Fruit fly (Drosophila melanogaster): Measurements from ENCODE around the gene Wnt5.

DNA sequence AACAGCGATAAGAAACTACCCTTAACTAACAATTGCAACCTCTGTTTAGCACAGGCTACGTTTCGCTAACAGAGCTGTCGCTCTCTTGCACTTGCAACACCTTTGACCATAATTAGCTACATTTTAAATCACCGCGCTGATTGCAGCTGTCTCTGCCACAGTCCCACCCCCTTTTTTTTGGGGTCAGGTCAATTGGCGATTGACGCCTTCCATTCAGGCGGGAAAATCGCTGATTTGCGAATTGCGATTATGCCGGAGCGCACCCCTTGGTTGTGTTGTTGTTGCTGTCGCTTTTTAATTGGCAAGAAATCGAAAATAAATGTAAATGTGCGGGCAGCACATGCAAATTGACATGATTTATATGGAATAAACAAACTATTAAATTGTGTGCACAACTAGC lies 38.1 kb upstream of the Wnt5 start:
- TF ChIP-seq CG15479 (GFP tag; optimal IDR thresholded peaks at IDR 0.05) (no peak), CG11560 (tag; IDR thresholded peaks at IDR 0.05) (no peak), CG16815 (GFP tag; optimal IDR thresholded peaks at IDR 0.05) (no peak), az2 (GFP tag; optimal IDR thresholded peaks at IDR 0.05) (no peak), CG3163 (GFP tag; optimal IDR thresholded peaks at IDR 0.05) (no peak), Med (GFP tag) (no peak), C15 (GFP tag; IDR thresholded peaks at IDR 0.05) (no peak), Ptx1 (GFP tag; IDR thresholded peaks at IDR 0.05) (no peak), exex (tag; optimal IDR thresholded peaks at IDR 0.05) (no peak), MESR4 (GFP tag; optimal IDR thresholded peaks at IDR 0.05) (no peak), ssp (GFP tag; IDR thresholded peaks at IDR 0.05) (no peak), Side (GFP tag; optimal IDR thresholded peaks at IDR 0.05) (no peak)

Measured in whole organism, embryonic.